Fruit fly (Drosophila melanogaster) S2 (cell line): Measurements from ENCODE around the gene JhI-21.

Experiments used
- CG8478 ChIP-seq: fragments of >200 bp; optimal IDR thresholded peaks from 2 replicates; lab custom pipeline; 2018
- CTCF ChIP-seq, 2 experiments: fragments of >200 bp; optimal IDR thresholded peaks; 2 replicates each; lab custom pipeline; 2018

The JhI-21 gene

DNA sequence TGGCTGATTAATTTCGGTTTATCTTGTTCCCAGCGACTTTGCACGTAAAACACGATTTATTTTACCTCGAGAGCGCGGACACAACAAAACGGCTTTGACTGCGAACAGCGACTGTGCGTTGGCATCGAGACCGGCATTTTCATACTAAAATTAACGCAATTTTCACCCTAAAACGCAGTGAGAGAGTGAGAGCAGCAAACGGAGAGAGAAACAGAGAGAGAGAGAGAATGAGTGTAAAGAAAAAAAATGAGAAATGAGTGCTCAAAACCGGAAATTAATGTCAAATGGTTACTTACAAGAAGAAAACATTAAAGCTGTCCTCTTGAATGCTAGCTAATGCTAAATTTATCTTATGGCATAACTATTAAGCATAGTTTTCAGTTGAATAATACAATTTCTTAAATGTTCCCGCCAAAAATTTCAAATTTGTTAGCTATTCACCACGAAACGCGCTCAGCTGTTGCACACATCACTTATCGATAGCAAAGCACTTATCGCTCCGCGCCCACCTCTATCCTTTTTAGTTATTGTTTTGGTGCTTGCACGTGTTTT, at the start of gene JhI-21, which contains the start of the genes RpL7-like and CG34164:
JhI-21 (minus strand) TSS at position 206 of the 552 bp plus-strand sequence.
RpL7-like (plus strand) TSS at position 490 of the 552 bp plus-strand sequence.
CG34164 (plus strand) TSS at position 512 of the 552 bp plus-strand sequence.
- TF ChIP-seq CG8478 (no peak), CTCF (optimal IDR thresholded peaks at IDR 0.05; lab: Kevin White, UChicago) (no peak)

DNA sequence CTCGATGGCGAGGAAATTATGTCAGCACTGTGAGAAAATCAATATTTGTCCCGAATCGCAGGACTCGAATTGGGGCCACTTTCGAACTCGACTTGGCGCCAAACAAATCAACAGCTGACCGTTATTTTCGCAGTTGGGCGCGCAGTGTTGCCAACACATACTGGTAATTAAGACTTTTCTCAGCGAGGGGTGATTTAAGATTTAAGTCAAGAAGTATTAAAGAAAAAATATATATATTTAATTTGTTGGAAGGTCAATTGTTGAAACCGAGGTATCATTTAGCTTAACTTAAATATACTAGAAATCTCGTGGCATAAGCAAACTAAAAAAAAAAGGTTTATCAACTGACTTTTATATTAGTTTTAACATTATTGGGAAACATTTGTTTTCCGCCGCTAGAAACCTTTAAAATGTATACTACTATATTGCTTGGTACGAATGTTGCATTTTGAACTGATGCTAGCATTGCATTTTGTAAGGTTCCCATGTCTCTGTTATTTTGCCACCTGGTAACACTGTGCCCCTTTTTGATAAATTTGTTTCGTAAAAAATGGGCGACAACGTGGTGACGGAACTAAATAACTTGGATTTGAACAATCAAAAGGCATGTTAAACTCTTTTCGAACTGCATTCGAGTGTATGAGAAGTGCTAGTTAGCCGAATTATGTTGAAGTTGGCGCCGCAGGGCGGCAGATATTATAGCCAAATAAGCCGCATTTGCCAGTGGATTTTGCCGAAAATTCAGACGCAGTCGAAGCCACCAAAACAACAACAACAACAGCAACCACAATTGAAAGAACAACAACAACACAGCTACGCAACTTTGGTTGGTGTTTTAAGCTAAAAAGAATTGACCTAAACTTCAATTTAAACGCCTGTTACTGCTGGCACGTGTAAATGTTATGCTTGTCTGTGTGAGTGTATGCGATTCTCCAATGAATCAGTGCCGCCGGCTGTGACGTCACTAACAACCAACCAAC, 47.7 kb upstream of the JhI-21 start, which contains the start of the genes Patsas and ThrRS:
Patsas (minus strand) TSS at position 55 of the 980 bp plus-strand sequence.
ThrRS (plus strand) TSS at position 521 of the 980 bp plus-strand sequence.
- no peak for TF ChIP-seq CG8478
- TF ChIP-seq CTCF (optimal IDR thresholded peaks at IDR 0.05; lab: Kevin White, UChicago), result peak in 1 of 2 experiments; percentile 10

DNA sequence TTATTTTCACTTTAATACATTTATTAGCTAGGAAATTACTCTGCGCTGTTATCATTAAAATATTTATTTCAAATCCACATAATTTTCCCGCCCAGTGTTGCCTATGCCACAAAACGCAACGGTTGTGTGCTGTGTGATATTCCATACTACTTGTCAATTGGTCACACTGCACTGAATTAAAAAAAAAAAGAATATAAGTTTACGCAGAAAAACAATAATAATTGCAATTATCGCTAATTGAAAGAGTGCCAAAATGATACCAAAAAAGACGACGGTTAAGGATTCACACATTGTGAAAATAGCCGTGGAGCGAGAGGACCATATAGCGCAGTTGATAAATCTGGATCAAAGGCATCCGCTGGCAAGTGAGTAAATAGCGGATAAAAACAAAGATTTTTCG, 41.9 kb upstream of the JhI-21 start, which contains the start of gene Ced-12:
Ced-12 (plus strand) TSS at position 141 of the 400 bp plus-strand sequence.
- no peak for TF ChIP-seq CTCF (optimal IDR thresholded peaks at IDR 0.05; lab: Kevin White, UChicago)
- no peak for TF ChIP-seq CG8478

DNA sequence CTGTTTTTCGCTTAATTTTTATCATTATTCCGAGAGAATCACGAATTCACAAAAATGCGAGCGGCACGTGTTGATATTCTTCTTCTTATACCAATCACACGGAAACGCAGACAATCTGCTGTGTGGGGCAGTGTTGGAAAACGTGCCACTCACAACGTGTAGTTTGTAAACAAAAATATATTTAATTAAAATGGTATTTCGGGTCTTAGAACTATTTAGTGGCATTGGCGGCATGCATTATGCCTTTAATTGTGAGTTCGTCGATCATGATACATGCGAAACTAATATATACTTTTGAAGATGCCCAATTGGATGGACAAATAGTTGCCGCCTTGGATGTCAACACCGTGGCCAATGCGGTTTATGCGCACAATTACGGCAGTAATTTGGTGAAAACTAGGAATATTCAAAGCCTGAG, 40.6 kb upstream of the JhI-21 start, which contains the start of the genes CG6712 and Mt2:
CG6712 (minus strand) TSS at position 116 of the 418 bp plus-strand sequence.
Mt2 (plus strand) TSS at position 130 of the 418 bp plus-strand sequence.
- TF ChIP-seq CG8478, result no peak
- TF ChIP-seq CTCF (optimal IDR thresholded peaks at IDR 0.05; lab: Kevin White, UChicago), result no peak

DNA sequence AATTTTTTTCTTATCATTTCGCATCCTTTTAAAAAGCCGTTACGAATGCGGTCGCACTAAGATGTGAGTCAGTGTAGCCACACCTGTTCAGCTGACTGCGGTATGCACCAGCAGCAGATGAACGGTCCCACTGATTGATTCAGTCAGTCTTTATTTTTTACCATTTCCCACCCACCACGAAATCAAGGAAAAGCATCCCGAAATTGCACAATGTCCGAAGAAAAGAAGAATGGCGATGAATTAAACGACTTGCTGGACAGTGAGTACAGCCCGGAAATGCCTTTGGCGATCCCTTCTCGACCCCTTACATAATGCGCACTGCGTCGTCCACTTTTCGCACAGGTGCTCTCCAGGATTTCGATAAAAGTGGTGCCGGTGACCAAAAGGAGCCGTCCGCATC, 37.8 kb upstream of the JhI-21 start:
- TF ChIP-seq CG8478 (no peak), CTCF (optimal IDR thresholded peaks at IDR 0.05; lab: Kevin White, UChicago) (no peak)

DNA sequence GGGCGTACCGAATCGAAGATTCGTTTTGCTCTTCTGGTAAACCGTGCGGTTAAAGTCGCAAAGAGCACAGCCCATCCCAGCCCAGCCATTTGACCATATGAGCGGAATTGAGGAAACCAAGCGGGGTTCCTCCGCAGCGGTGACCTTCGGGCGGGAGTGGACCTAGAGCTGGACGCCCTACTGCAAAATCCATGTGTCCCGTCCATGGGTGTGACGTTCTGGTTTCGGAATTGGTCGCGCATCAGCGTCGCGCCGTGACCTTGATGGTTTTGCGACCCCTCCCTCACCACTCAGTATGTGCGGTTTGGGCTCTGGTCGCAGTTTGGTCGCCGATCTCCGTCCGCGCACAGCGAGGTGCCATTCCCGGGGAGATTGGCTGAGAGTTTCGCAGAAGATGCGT, 36.9 kb upstream of the JhI-21 start:
- TF ChIP-seq CG8478 (no peak), CTCF (optimal IDR thresholded peaks at IDR 0.05; lab: Kevin White, UChicago) (no peak)

DNA sequence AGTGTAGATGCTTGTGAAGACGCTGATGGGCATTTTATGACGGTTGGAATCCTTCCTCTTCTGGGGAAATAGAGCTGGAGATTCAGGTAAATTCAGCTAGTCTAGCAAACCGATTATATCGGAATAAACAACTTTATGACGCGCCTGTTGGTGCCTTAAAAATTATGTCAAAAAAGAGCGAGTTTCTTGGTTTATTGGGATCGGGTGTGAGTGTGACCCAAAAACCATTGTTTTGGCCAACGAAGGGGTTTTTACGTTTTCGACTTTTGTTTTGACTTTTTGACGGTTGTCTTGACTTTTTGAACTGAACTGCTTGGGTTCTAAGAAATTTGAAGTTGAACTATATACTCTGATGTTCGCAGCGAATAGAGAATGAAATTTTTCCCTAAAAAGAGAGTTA, 36.2 kb upstream of the JhI-21 start:
- TF ChIP-seq CG8478 (no peak), CTCF (optimal IDR thresholded peaks at IDR 0.05; lab: Kevin White, UChicago) (no peak)

DNA sequence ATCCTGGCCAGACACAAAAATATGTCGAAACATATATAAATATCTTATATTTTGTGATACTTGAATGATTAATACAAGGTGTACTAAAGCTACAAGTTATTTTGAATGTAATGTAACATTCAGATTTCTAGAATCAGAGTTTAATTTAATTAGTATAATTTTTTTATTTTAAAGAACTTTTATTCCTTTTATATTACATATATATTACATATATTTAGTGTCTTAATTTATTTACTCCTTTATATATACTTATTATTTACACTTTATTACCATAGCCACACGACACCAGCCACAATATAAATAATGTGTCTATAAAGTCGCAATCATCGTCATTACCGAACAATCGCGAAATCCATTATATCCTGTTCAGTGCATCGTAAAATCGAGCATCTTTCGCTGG, 35.7 kb upstream of the JhI-21 start, which contains the start of gene Pex19:
Pex19 (plus strand) TSS at position 301 of the 400 bp plus-strand sequence.
- TF ChIP-seq CTCF (optimal IDR thresholded peaks at IDR 0.05; lab: Kevin White, UChicago) (no peak), CG8478 (no peak)

DNA sequence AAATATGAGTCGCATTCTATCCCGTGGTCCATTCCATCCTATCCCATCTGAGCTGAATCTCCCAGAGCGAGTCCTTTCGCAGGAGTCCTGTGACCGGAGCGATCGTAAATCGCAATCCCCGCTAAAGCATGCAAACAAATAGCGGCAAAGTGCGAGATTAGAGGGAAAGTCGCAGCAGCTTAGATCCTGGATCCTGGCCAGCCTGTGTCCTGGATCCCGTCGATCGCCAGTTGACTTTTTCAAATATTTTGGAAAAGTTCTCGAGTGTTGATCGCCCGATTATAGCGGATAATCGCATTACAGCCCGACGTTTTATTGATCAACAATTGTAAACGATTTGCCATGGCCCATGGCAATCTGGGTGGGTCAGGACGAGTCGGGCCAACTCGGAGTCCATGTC, 33.3 kb upstream of the JhI-21 start:
- no peak for TF ChIP-seq CG8478
- TF ChIP-seq CTCF (optimal IDR thresholded peaks at IDR 0.05; lab: Kevin White, UChicago), result no peak

DNA sequence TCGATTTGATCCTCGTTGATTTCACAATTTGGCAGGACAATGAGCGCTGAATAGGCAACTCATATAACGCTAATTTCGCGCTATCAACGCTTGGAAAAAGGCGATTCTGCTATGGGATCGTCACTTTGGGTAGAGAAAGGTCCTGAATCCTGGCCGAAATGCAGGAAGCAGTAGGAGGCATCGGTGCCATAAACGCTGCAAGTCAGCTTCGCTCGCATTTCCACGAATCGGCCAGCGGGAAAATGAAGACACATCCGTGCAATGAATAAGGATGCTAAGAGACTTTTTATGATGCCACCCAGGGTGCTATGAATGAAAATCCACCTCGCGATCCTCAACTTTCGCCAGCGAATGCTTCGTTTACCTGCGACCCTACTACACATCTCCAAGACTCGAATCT, 31.6 kb upstream of the JhI-21 start:
- TF ChIP-seq CG8478 (no peak), CTCF (optimal IDR thresholded peaks at IDR 0.05; lab: Kevin White, UChicago) (no peak)

DNA sequence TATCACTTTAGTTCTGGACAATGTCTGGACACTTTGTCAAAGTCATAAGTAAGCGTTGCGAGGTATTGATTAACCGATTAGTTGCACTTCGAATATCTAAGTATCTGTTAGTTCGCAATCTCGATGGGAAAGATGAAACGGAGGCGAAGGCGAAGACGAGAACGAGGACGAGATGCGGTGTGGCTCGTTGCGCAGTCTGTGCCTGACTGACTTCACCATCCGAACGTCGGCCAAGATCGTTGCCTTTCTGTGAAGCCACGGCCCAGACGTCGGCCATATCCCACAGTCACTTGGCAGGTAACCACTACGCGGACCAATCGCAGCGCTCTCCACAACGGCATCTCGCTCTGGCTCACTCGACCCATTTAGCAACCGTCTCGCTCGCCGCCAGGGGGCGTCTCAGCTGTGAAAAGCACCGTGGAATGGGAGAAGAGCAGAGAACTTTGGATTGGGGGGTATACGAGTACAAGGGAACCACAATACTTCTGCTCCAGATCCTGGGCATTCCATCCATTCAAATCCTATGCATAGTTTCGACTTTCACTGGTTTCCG, 29.9 kb upstream of the JhI-21 start, which contains the start of gene prd:
prd (minus strand) TSS at position 209 of the 553 bp plus-strand sequence.
- TF ChIP-seq CTCF (optimal IDR thresholded peaks at IDR 0.05; lab: Kevin White, UChicago), result peak; percentile 80 to 85
- TF ChIP-seq CG8478, result no peak

DNA sequence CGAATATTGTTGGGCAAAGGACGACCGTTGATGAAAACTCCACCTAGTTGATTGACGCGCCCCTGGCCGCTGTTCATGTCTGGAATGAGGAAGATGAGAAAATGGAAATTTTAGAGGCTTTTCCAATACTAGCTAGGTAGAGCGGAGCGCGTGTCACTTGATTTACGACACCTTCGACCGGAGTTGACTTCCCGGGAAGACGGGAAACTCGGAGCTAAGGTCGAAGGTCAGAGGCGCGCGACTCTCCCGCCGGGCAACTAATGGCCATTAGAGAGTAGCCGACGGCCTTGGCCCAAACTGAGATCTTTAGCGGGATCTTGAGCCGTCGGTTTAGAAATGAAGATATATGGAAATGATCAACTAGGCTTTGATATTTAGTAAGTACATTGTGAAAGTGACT, 29.2 kb upstream of the JhI-21 start:
- no peak for TF ChIP-seq CTCF (optimal IDR thresholded peaks at IDR 0.05; lab: Kevin White, UChicago)
- no peak for TF ChIP-seq CG8478

DNA sequence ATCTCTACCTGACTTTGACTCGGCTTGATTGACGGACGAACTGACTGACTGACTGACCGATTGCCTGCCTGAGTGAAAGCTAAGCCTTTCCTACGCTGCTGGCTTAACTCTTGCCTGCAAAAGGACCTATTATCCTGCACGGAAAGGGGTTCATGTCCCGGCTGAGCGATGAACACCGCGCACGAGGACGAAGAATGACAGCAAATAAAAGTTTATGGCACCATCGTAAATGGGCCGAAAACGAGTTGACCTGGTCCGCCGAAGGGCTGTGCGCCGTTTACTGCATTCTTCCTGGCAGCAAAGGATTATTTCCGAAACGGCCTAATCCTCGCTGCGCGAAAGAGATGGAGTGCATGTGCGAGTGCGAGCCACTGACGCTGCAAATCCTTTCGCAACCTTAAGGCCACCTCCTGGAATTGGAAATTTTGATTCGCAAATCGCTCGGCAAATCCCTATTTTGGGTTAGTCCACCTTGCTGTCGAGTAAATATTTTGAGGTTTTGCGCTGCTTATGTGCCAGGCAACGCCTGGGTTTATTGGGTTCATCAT, 25.4 kb upstream of the JhI-21 start:
- TF ChIP-seq CTCF (optimal IDR thresholded peaks at IDR 0.05; lab: Kevin White, UChicago) (no peak), CG8478 (no peak)

DNA sequence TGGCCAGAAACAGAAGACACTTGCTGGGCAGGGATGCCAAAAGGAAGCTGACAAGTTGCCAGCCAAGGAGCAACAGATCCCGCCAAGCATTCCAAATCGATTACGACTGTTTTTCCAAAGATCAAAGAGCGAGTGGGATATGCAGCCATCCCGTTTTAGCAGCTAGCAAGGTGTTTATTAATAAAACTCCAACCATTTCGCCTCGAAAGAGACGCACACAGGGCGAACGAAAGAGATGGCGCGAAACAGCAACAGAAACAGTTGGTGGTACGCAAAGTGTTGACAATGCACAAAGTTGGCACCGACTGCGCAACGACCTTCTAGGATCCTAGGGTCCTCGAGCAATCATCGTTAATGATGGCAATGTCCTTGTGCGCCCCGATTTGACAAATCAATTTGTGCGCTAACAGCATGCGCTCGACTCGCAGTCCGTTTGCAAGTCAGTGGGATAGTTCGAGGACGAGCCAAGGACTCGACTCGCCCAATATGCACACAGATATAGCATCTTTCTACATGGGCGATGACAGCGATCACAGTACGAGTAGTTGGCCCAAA, 24.1 kb upstream of the JhI-21 start:
- TF ChIP-seq CTCF (optimal IDR thresholded peaks at IDR 0.05; lab: Kevin White, UChicago) (no peak), CG8478 (no peak)
